Worm (Caenorhabditis elegans) whole organism, L1 larva: ENCODE measurements around the gene T13C5.6.
A peak's percentile ranks its signal among the peaks of the same experiment; 100 is the strongest.

Source experiments
- C04F5.9 ChIP-seq: sonication (generic microtip); optimal IDR thresholded peaks from 2 replicates; lab custom pipeline; 2016; ENCODE audit warnings: missing genetic modification characterization, missing compliant biosample characterization
- C34B4.2 ChIP-seq: sonication (generic microtip); optimal IDR thresholded peaks from 2 replicates; lab custom pipeline; 2017; ENCODE audit warnings: mild to moderate bottlenecking, missing genetic modification characterization, missing compliant biosample characterization
- Y116A8C.19 ChIP-seq: sonication (generic microtip); optimal IDR thresholded peaks from 2 replicates; lab custom pipeline; 2016; ENCODE audit warnings: missing compliant biosample characterization, missing genetic modification characterization, borderline replicate concordance
- aha-1 ChIP-seq: fragments of 150-350 bp; optimal IDR thresholded peaks from 2 replicates; lab custom pipeline; 2014; ENCODE audit warnings: missing biosample characterization, missing genetic modification characterization
- aly-2 ChIP-seq: fragments of 150-350 bp; optimal IDR thresholded peaks from 2 replicates; lab custom pipeline; 2014; ENCODE audit warnings: missing biosample characterization, missing genetic modification characterization
- ama-1 ChIP-seq: fragments of 150-350 bp; optimal IDR thresholded peaks from 2 replicates; lab custom pipeline; 2014
- blmp-1 ChIP-seq: fragments of 150-350 bp; optimal IDR thresholded peaks from 2 replicates; lab custom pipeline; 2014; ENCODE audit warnings: missing biosample characterization, missing genetic modification characterization
- ceh-63 ChIP-seq: fragments of 200-800 bp; sonication (Bioruptor generic); optimal IDR thresholded peaks from 2 replicates; lab custom pipeline; 2018; ENCODE audit warnings: mild to moderate bottlenecking, missing genetic modification characterization, missing compliant biosample characterization
- ceh-82 ChIP-seq, 3 experiments: fragments of 150-350 bp in 1 of 3; sonication (generic microtip) in 2 of 3; optimal IDR thresholded peaks; 2 replicates each; lab custom pipeline; 2014 to 2017; ENCODE audit warnings: missing biosample characterization in 3 of 3, missing genetic modification characterization in 3 of 3
- ceh-88 ChIP-seq: fragments of 200-800 bp; sonication (Bioruptor generic); IDR thresholded peaks from 2 replicates; pipeline ENCODE4 v1.3.6; 2022; ENCODE audit warnings: missing genetic modification characterization, missing compliant biosample characterization
- dpl-1 ChIP-seq, 3 experiments: fragments of 150-350 bp in 2 of 3; sonication (generic microtip) in 1 of 3; optimal IDR thresholded peaks; 2 replicates each; lab custom pipeline; 2014 to 2017; ENCODE audit warnings: missing biosample characterization in 3 of 3, missing genetic modification characterization in 3 of 3, missing genetic modification reagents in 3 of 3
- dsc-1 ChIP-seq: sonication (generic microtip); optimal IDR thresholded peaks from 2 replicates; lab custom pipeline; 2016; ENCODE audit warnings: mild to moderate bottlenecking, missing genetic modification characterization, missing compliant biosample characterization
- efl-1 ChIP-seq, 4 experiments: fragments of 150-350 bp; optimal IDR thresholded peaks in 3 of 4; peaks in 1 of 4; 1 replicate in 1 of 4; 2 replicates in 3 of 4; lab custom pipeline; 2014; ENCODE audit warnings: missing biosample characterization in 2 of 4, missing genetic modification characterization in 2 of 4, missing genetic modification reagents in 2 of 4
- elt-2 ChIP-seq: sonication (generic microtip); optimal IDR thresholded peaks from 2 replicates; lab custom pipeline; 2016; ENCODE audit warnings: missing genetic modification characterization, mild to moderate bottlenecking, inconsistent platforms, missing compliant biosample characterization, missing genetic modification reagents
- elt-3 ChIP-seq, 6 experiments: fragments of 150-350 bp in 1 of 6; sonication (generic microtip); optimal IDR thresholded peaks; 2 replicates each; lab custom pipeline; 2017 to 2018; ENCODE audit warnings: missing biosample characterization in 6 of 6, missing genetic modification characterization in 6 of 6, inconsistent platforms in 1 of 6
- fkh-8 ChIP-seq: sonication (generic microtip); optimal IDR thresholded peaks from 2 replicates; lab custom pipeline; 2016; ENCODE audit warnings: mild to moderate bottlenecking, missing genetic modification characterization, missing compliant biosample characterization
- fos-1 ChIP-seq: fragments of 150-350 bp; optimal IDR thresholded peaks from 2 replicates; lab custom pipeline; 2014; ENCODE audit warnings: missing biosample characterization, missing genetic modification characterization
- grh-1 ChIP-seq: fragments of 200-800 bp; sonication (Bioruptor generic); IDR thresholded peaks from 2 replicates; pipeline ENCODE4 v1.3.6; 2022; ENCODE audit warnings: missing genetic modification reagents, missing genetic modification characterization, missing compliant biosample characterization
- jun-1 ChIP-seq: fragments of 150-350 bp; optimal IDR thresholded peaks from 2 replicates; lab custom pipeline; 2014; ENCODE audit warnings: missing biosample characterization, missing genetic modification reagents, missing genetic modification characterization
- lin-13 ChIP-seq: fragments of 150-350 bp; optimal IDR thresholded peaks from 2 replicates; lab custom pipeline; 2014; ENCODE audit warnings: missing biosample characterization, missing genetic modification reagents, missing genetic modification characterization
- lin-35 ChIP-seq, 2 experiments: fragments of 150-350 bp; optimal IDR thresholded peaks; 2 replicates each; lab custom pipeline; 2014; ENCODE audit warnings: missing biosample characterization in 2 of 2, missing genetic modification characterization in 2 of 2, missing genetic modification reagents in 2 of 2
- lin-39 ChIP-seq: fragments of 150-350 bp; optimal IDR thresholded peaks from 2 replicates; lab custom pipeline; 2014; ENCODE audit warnings: missing biosample characterization, missing genetic modification reagents, missing genetic modification characterization
- lsy-2 ChIP-seq, 2 experiments: fragments of 150-350 bp; optimal IDR thresholded peaks; 2 replicates each; lab custom pipeline; 2014; ENCODE audit warnings: missing biosample characterization in 2 of 2, missing genetic modification characterization in 2 of 2
- mab-9 ChIP-seq: fragments of 200-800 bp; sonication (Bioruptor generic); IDR thresholded peaks from 2 replicates; pipeline ENCODE4 v1.3.6; 2022; ENCODE audit warnings: missing genetic modification reagents, missing genetic modification characterization, missing compliant biosample characterization
- nhr-11 ChIP-seq: fragments of 150-350 bp; optimal IDR thresholded peaks from 2 replicates; lab custom pipeline; 2014; ENCODE audit warnings: missing biosample characterization, missing genetic modification characterization
- nhr-19 ChIP-seq: fragments of 200-800 bp; sonication (Bioruptor generic); conservative IDR thresholded peaks from 2 replicates; pipeline ENCODE4 v1.3.6; 2022; ENCODE audit warnings: missing genetic modification characterization, missing compliant biosample characterization
- nhr-20 ChIP-seq: sonication (generic microtip); optimal IDR thresholded peaks from 2 replicates; lab custom pipeline; 2016; ENCODE audit warnings: mild to moderate bottlenecking, missing genetic modification characterization, missing compliant biosample characterization
- nhr-47 ChIP-seq: sonication (generic microtip); optimal IDR thresholded peaks from 2 replicates; lab custom pipeline; 2016; ENCODE audit warnings: mild to moderate bottlenecking, missing genetic modification characterization, moderate library complexity, missing compliant biosample characterization
- nhr-71 ChIP-seq: sonication (generic microtip); optimal IDR thresholded peaks from 2 replicates; lab custom pipeline; 2016; ENCODE audit warnings: mild to moderate bottlenecking, missing genetic modification characterization, moderate library complexity, missing compliant biosample characterization
- nhr-76 ChIP-seq: sonication (generic microtip); optimal IDR thresholded peaks from 2 replicates; lab custom pipeline; 2017; ENCODE audit warnings: missing biosample characterization, missing genetic modification characterization
- nhr-77 ChIP-seq: fragments of 150-350 bp; optimal IDR thresholded peaks from 2 replicates; lab custom pipeline; 2014; ENCODE audit warnings: missing biosample characterization, missing genetic modification characterization
- nhr-84 ChIP-seq: sonication (generic microtip); optimal IDR thresholded peaks from 2 replicates; lab custom pipeline; 2017; ENCODE audit warnings: missing biosample characterization, missing genetic modification characterization
- nhr-85 ChIP-seq: sonication (generic microtip); peaks from one replicate; lab custom pipeline; 2016; ENCODE audit warnings: missing genetic modification characterization, inconsistent platforms, missing compliant biosample characterization
- pag-3 ChIP-seq: sonication (generic microtip); optimal IDR thresholded peaks from 2 replicates; lab custom pipeline; 2017; ENCODE audit warnings: missing genetic modification characterization, mild to moderate bottlenecking, missing compliant biosample characterization, antibody characterized with exemption, borderline replicate concordance; ENCODE audit not compliant: insufficient read depth
- pax-3 ChIP-seq: fragments of 200-800 bp; sonication (Bioruptor generic); optimal IDR thresholded peaks from 2 replicates; lab custom pipeline; 2018; ENCODE audit warnings: mild to moderate bottlenecking, missing genetic modification characterization, moderate library complexity, missing compliant biosample characterization
- rnt-1 ChIP-seq: sonication (generic microtip); optimal IDR thresholded peaks from 2 replicates; lab custom pipeline; 2016; ENCODE audit warnings: mild to moderate bottlenecking, missing genetic modification characterization, moderate library complexity, missing compliant biosample characterization
- skn-1 ChIP-seq: fragments of 150-350 bp; optimal IDR thresholded peaks from 2 replicates; lab custom pipeline; 2014; ENCODE audit warnings: missing biosample characterization, missing genetic modification characterization
- snu-23 ChIP-seq: sonication (generic microtip); optimal IDR thresholded peaks from 2 replicates; lab custom pipeline; 2016; ENCODE audit warnings: missing genetic modification characterization, missing compliant biosample characterization
- sptf-1 ChIP-seq: fragments of 150-350 bp; optimal IDR thresholded peaks from 2 replicates; lab custom pipeline; 2014; ENCODE audit warnings: missing biosample characterization, missing genetic modification characterization
- swsn-7 ChIP-seq: sonication (generic microtip); optimal IDR thresholded peaks from 2 replicates; lab custom pipeline; 2016; ENCODE audit warnings: missing genetic modification characterization, missing compliant biosample characterization
- tbx-2 ChIP-seq: sonication (generic microtip); optimal IDR thresholded peaks from 2 replicates; lab custom pipeline; 2016; ENCODE audit warnings: missing genetic modification characterization, missing compliant biosample characterization
- unc-62 ChIP-seq: fragments of 150-350 bp; optimal IDR thresholded peaks from 2 replicates; lab custom pipeline; 2014; ENCODE audit warnings: missing biosample characterization, missing genetic modification reagents, missing genetic modification characterization
- unc-98 ChIP-seq: fragments of 200-800 bp; sonication (Bioruptor generic); IDR thresholded peaks from 2 replicates; pipeline ENCODE4 v1.3.6; 2022; ENCODE audit warnings: missing genetic modification characterization, missing compliant biosample characterization
- xbp-1 ChIP-seq: sonication (generic microtip); optimal IDR thresholded peaks from 2 replicates; lab custom pipeline; 2016; ENCODE audit warnings: missing genetic modification characterization, missing compliant biosample characterization
- zip-4 ChIP-seq: fragments of 200-800 bp; sonication (Bioruptor generic); optimal IDR thresholded peaks from 2 replicates; lab custom pipeline; 2018; ENCODE audit warnings: mild to moderate bottlenecking, missing genetic modification characterization, moderate library complexity, missing compliant biosample characterization
- ztf-11 ChIP-seq, 2 experiments: sonication (generic microtip); optimal IDR thresholded peaks; 2 replicates each; lab custom pipeline; 2016 to 2017; ENCODE audit warnings: missing genetic modification characterization in 2 of 2, missing biosample characterization in 1 of 2, missing compliant biosample characterization in 1 of 2
- ztf-4 ChIP-seq: fragments of 150-350 bp; optimal IDR thresholded peaks from 2 replicates; lab custom pipeline; 2014; ENCODE audit warnings: missing biosample characterization, missing genetic modification characterization

Gene T13C5.6

ce11 chrX:6255561-6255960, 48.1 kb upstream of the T13C5.6 start (continued):
- TF ChIP-seq dpl-1 (GFP tag; optimal IDR thresholded peaks at IDR 0.05; lab: Kevin White, UChicago) (peak; percentile 23 to 61 (median 41)), elt-2 (tag; lab: Kevin White, UChicago) (peak; percentile 92), unc-98 (GFP tag; lab: Robert Waterston, UW) (no peak), fos-1 (peak; percentile 19), nhr-11 (peak; percentile 89), pag-3 (tag; lab: Kevin White, UChicago) (peak; percentile 54), aha-1 (tag; lab: Kevin White, UChicago) (no peak), nhr-84 (no peak), sptf-1 (tag; lab: Kevin White, UChicago) (no peak), nhr-71 (tag; lab: Kevin White, UChicago) (peak; percentile 98), Y116A8C.19 (tag; lab: Kevin White, UChicago) (no peak), zip-4 (peak; percentile 3), nhr-19 (GFP tag; lab: Robert Waterston, UW) (peak; percentile 93), ceh-88 (peak; percentile 33; the same call in 1 of the 2 replicates), skn-1 (tag; lab: Kevin White, UChicago) (no peak), ztf-11 (tag; optimal IDR thresholded peaks at IDR 0.05; lab: Kevin White, UChicago) (no peak)

- TF ChIP-seq aly-2 (no peak), swsn-7 (no peak), C34B4.2 (tag; lab: Kevin White, UChicago) (peak; percentile 31), unc-62 (no peak), lsy-2 (tag; optimal IDR thresholded peaks at IDR 0.05; lab: Kevin White, UChicago) (no peak), elt-3 (tag; optimal IDR thresholded peaks at IDR 0.05; lab: Kevin White, UChicago) (peak in 2 of 6 experiments; percentile 29 to 62), nhr-76 (tag; lab: Kevin White, UChicago) (no peak), blmp-1 (tag; lab: Kevin White, UChicago) (peak; percentile 94)
These were observed 47.2 kb upstream of the T13C5.6 start for ce11 chrX:6254671-6255031.

DNA sequence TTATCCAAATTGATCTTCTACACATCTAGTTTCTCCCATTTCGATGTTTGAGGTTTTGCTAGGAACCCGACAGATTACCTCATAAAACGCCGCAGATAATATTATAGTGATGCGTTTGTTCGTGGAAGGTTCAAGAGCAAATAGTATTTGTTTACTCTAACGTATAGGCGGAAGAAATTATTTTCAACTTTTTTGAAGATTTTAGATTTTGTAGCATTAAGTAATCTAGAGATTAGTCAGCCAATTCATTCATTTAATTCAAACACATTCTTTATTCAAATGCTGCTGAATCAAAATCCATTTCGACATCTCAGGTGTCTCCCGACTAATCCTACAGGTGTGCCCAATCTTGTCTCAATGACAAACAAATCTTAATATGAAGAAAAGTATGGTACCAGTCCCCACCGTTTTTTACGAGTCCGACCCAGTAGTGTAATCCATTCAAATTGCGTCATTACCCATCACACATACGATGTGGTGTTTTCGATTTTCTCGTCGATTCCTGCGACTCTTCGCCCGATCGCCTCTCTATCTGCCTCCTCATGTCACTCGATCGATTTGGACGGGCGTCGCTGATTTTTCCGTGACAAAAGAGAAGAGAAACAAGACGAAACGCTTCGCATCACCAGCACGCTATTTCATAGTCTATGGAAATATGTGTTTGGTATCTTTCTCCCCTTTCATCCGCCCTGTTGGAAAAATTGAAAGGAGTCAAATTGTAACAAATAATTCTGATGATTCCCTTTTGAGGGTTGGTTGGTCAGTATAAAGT, 46.6 kb upstream of the T13C5.6 start:
- TF ChIP-seq xbp-1 (tag; lab: Kevin White, UChicago) (peak; percentile 54), fkh-8 (tag; lab: Kevin White, UChicago) (peak; percentile 11), ama-1 (lab: Kevin White, UChicago) (peak; percentile 86), grh-1 (GFP tag; lab: Robert Waterston, UW) (peak; percentile 5; the same call in 1 of the 2 replicates), aly-2 (no peak), rnt-1 (tag; lab: Kevin White, UChicago) (peak; percentile 82), efl-1 (optimal IDR thresholded peaks at IDR 0.05; lab: Kevin White, UChicago) (peak; percentile 16 to 19), efl-1 (GFP tag; optimal IDR thresholded peaks at IDR 0.05 in 1 of 2; lab: Kevin White, UChicago) (peak in 1 of 2 experiments; percentile 85), aha-1 (tag; lab: Kevin White, UChicago) (no peak), snu-23 (GFP tag; lab: Kevin White, UChicago) (peak; percentile 84), dsc-1 (peak; percentile 42), ceh-63 (GFP tag; lab: Kevin White, UChicago) (peak; percentile 0), nhr-85 (tag; lab: Kevin White, UChicago) (peak; percentile 86), nhr-20 (tag; lab: Kevin White, UChicago) (peak; percentile 84), dpl-1 (GFP tag; optimal IDR thresholded peaks at IDR 0.05; lab: Kevin White, UChicago) (no peak), jun-1 (tag; lab: Kevin White, UChicago) (peak; percentile 73), mab-9 (no peak), unc-98 (GFP tag; lab: Robert Waterston, UW) (no peak), C04F5.9 (tag; lab: Kevin White, UChicago) (no peak), C34B4.2 (tag; lab: Kevin White, UChicago) (no peak), pax-3 (tag; lab: Kevin White, UChicago) (peak; percentile 39), lin-35 (GFP tag; optimal IDR thresholded peaks at IDR 0.05; lab: Kevin White, UChicago) (peak; percentile 13 to 67), ztf-4 (peak; percentile 63), sptf-1 (tag; lab: Kevin White, UChicago) (no peak), nhr-47 (tag; lab: Kevin White, UChicago) (peak; percentile 42), ceh-82 (tag; optimal IDR thresholded peaks at IDR 0.05; lab: Kevin White, UChicago) (peak in 1 of 3 experiments; percentile 19), pag-3 (tag; lab: Kevin White, UChicago) (no peak), tbx-2 (tag; lab: Kevin White, UChicago) (peak; percentile 45), nhr-77 (tag; lab: Kevin White, UChicago) (peak; percentile 31), lin-13 (peak; percentile 43), swsn-7 (peak; percentile 54), lin-39 (tag; lab: Kevin White, UChicago) (no peak)
